Fruit fly (Drosophila melanogaster) whole organism, prepupa: Measurements from ENCODE around the gene CG9733.

Experiments
- CG10631 ChIP-seq: fragments of 200-800 bp; sonication (Bioruptor generic); optimal IDR thresholded peaks from 2 replicates; lab custom pipeline; 2016; ENCODE audit warnings: missing biosample characterization, missing genetic modification characterization
- CG10669 ChIP-seq: fragments of 200-800 bp; sonication (Bioruptor generic); optimal IDR thresholded peaks from 3 replicates; lab custom pipeline; 2018; ENCODE audit warnings: missing biosample characterization, mild to moderate bottlenecking, missing genetic modification characterization, moderate library complexity
- CG11294 ChIP-seq: fragments of 200-800 bp; sonication (Bioruptor generic); IDR thresholded peaks from 2 replicates; pipeline ENCODE4 v1.3.6; 2022; ENCODE audit warnings: missing biosample characterization, missing genetic modification characterization
- CG11902 ChIP-seq: fragments of 200-800 bp; sonication (Bioruptor generic); optimal IDR thresholded peaks from 3 replicates; lab custom pipeline; 2016; ENCODE audit warnings: missing biosample characterization, missing genetic modification characterization
- CG15336 ChIP-seq: fragments of 200-800 bp; sonication (Bioruptor generic); IDR thresholded peaks from 2 replicates; pipeline ENCODE4 v1.3.6; 2022; ENCODE audit warnings: missing biosample characterization, missing genetic modification characterization
- CG16779 ChIP-seq: fragments of 200-800 bp; sonication (Bioruptor generic); optimal IDR thresholded peaks from 3 replicates; lab custom pipeline; 2017; ENCODE audit warnings: missing biosample characterization, mild to moderate bottlenecking, missing genetic modification characterization
- CG31627 ChIP-seq: fragments of 200-800 bp; sonication (Bioruptor generic); optimal IDR thresholded peaks from 3 replicates; lab custom pipeline; 2016; ENCODE audit warnings: missing biosample characterization, missing genetic modification characterization
- CG34406 ChIP-seq: fragments of 200-800 bp; sonication (Bioruptor generic); optimal IDR thresholded peaks from 3 replicates; lab custom pipeline; 2016; ENCODE audit warnings: missing biosample characterization, missing genetic modification characterization
- CG3919 ChIP-seq: fragments of 200-800 bp; sonication (Bioruptor generic); optimal IDR thresholded peaks from 3 replicates; lab custom pipeline; 2016; ENCODE audit warnings: missing biosample characterization, missing genetic modification characterization
- CG4318 ChIP-seq: fragments of 200-800 bp; sonication (Bioruptor generic); optimal IDR thresholded peaks from 3 replicates; lab custom pipeline; 2017; ENCODE audit warnings: missing biosample characterization, mild to moderate bottlenecking, missing genetic modification characterization
- CG6163 ChIP-seq: fragments of 200-800 bp; sonication (Bioruptor generic); IDR thresholded peaks from 3 replicates; pipeline ENCODE4 v1.3.6; 2022; ENCODE audit warnings: missing biosample characterization, missing genetic modification characterization
- CG6276 ChIP-seq: fragments of 200-800 bp; sonication (Bioruptor generic); optimal IDR thresholded peaks from 2 replicates; lab custom pipeline; 2017; ENCODE audit warnings: missing biosample characterization, mild to moderate bottlenecking, missing genetic modification characterization
- CG6792 ChIP-seq: fragments of 200-800 bp; sonication (Bioruptor generic); optimal IDR thresholded peaks from 3 replicates; lab custom pipeline; 2016; ENCODE audit warnings: missing biosample characterization, missing genetic modification characterization
- CG6808 ChIP-seq: fragments of 200-800 bp; sonication (Bioruptor generic); optimal IDR thresholded peaks from 3 replicates; lab custom pipeline; 2017; ENCODE audit warnings: missing biosample characterization, missing genetic modification characterization, mild to moderate bottlenecking, moderate library complexity, missing genetic modification reagents
- CG6854 ChIP-seq: fragments of 200-800 bp; sonication (Bioruptor generic); optimal IDR thresholded peaks from 2 replicates; lab custom pipeline; 2017; ENCODE audit warnings: missing biosample characterization, mild to moderate bottlenecking, missing genetic modification characterization
- CG7368 ChIP-seq: fragments of 200-800 bp; sonication (Bioruptor generic); optimal IDR thresholded peaks from 3 replicates; lab custom pipeline; 2016; ENCODE audit warnings: missing biosample characterization, missing genetic modification characterization
- CG8119 ChIP-seq: fragments of 200-800 bp; sonication (Bioruptor generic); IDR thresholded peaks from 3 replicates; pipeline ENCODE4 v1.3.6; 2022; ENCODE audit warnings: missing biosample characterization, missing genetic modification characterization
- CG8319 ChIP-seq: fragments of 200-800 bp; sonication (Bioruptor generic); optimal IDR thresholded peaks from 3 replicates; lab custom pipeline; 2016; ENCODE audit warnings: missing biosample characterization, missing genetic modification characterization
- CG8632 ChIP-seq: fragments of 200-800 bp; sonication (Bioruptor generic); optimal IDR thresholded peaks from 3 replicates; lab custom pipeline; 2016; ENCODE audit warnings: missing biosample characterization, missing genetic modification characterization
- CG9139 ChIP-seq: fragments of 200-800 bp; sonication (Bioruptor generic); optimal IDR thresholded peaks from 3 replicates; lab custom pipeline; 2017; ENCODE audit warnings: missing biosample characterization, mild to moderate bottlenecking, missing genetic modification characterization
- Eip93F ChIP-seq: fragments of 200-800 bp; sonication (Bioruptor generic); optimal IDR thresholded peaks from 2 replicates; lab custom pipeline; 2016; ENCODE audit warnings: missing biosample characterization, mild to moderate bottlenecking, missing genetic modification characterization
- Ets21C ChIP-seq: fragments of 200-800 bp; sonication (Bioruptor generic); optimal IDR thresholded peaks from 3 replicates; lab custom pipeline; 2016; ENCODE audit warnings: missing biosample characterization, missing genetic modification characterization
- Ets96B ChIP-seq: fragments of 200-800 bp; optimal IDR thresholded peaks from 2 replicates; lab custom pipeline; 2019; ENCODE audit warnings: missing biosample characterization, mild to moderate bottlenecking, missing genetic modification characterization, moderate library complexity
- Gug ChIP-seq: fragments of 200-800 bp; sonication (Bioruptor generic); IDR thresholded peaks from 2 replicates; pipeline ENCODE4 v1.3.6; 2022; ENCODE audit warnings: missing biosample characterization, missing genetic modification characterization
- Hr38 ChIP-seq: sonication (Bioruptor generic); optimal IDR thresholded peaks from 2 replicates; lab custom pipeline; 2016; ENCODE audit warnings: missing biosample characterization, missing genetic modification characterization
- Hr39 ChIP-seq: fragments of 200-800 bp; sonication (Bioruptor generic); optimal IDR thresholded peaks from 2 replicates; lab custom pipeline; 2016; ENCODE audit warnings: missing biosample characterization, missing genetic modification characterization
- Hr4 ChIP-seq: fragments of 200-800 bp; sonication (Bioruptor generic); optimal IDR thresholded peaks from 3 replicates; lab custom pipeline; 2016; ENCODE audit warnings: missing biosample characterization, missing genetic modification characterization
- Lpt ChIP-seq: fragments of 200-800 bp; sonication (Bioruptor generic); optimal IDR thresholded peaks from 3 replicates; lab custom pipeline; 2016; ENCODE audit warnings: missing biosample characterization, missing genetic modification characterization
- Met ChIP-seq: fragments of 200-800 bp; sonication (Bioruptor generic); optimal IDR thresholded peaks from 3 replicates; lab custom pipeline; 2016; ENCODE audit warnings: missing biosample characterization, missing genetic modification characterization
- Smox ChIP-seq: fragments of 200-800 bp; sonication (Bioruptor generic); optimal IDR thresholded peaks from 3 replicates; lab custom pipeline; 2016; ENCODE audit warnings: missing biosample characterization, missing genetic modification characterization
- Sox102F ChIP-seq: fragments of 200-800 bp; sonication (Bioruptor generic); optimal IDR thresholded peaks from 2 replicates; lab custom pipeline; 2016; ENCODE audit warnings: missing biosample characterization, mild to moderate bottlenecking, missing genetic modification characterization
- Sox14 ChIP-seq: fragments of 200-800 bp; sonication (Bioruptor generic); optimal IDR thresholded peaks from 3 replicates; lab custom pipeline; 2016; ENCODE audit warnings: missing biosample characterization, missing genetic modification characterization
- achi ChIP-seq: fragments of 200-800 bp; sonication (Bioruptor generic); optimal IDR thresholded peaks from 3 replicates; lab custom pipeline; 2016; ENCODE audit warnings: missing biosample characterization, missing genetic modification characterization
- acj6 ChIP-seq: fragments of 200-800 bp; sonication (Bioruptor generic); optimal IDR thresholded peaks from 3 replicates; lab custom pipeline; 2016; ENCODE audit warnings: missing biosample characterization, missing genetic modification characterization
- cyc ChIP-seq: fragments of 200-800 bp; sonication (Bioruptor generic); optimal IDR thresholded peaks from 3 replicates; lab custom pipeline; 2016; ENCODE audit warnings: missing biosample characterization, missing genetic modification characterization
- dac ChIP-seq: fragments of 200-800 bp; sonication (Bioruptor generic); optimal IDR thresholded peaks from 2 replicates; lab custom pipeline; 2017; ENCODE audit warnings: missing biosample characterization, mild to moderate bottlenecking, missing genetic modification characterization
- dsx ChIP-seq: fragments of 200-800 bp; optimal IDR thresholded peaks from 3 replicates; lab custom pipeline; 2019; ENCODE audit warnings: missing biosample characterization, mild to moderate bottlenecking, missing genetic modification characterization, moderate library complexity; ENCODE audit not compliant: poor library complexity, severe bottlenecking
- eg ChIP-seq: fragments of 200-800 bp; sonication (Bioruptor generic); IDR thresholded peaks from 3 replicates; pipeline ENCODE4 v1.3.6; 2022; ENCODE audit warnings: missing biosample characterization, missing genetic modification characterization
- esn ChIP-seq: fragments of 200-800 bp; sonication (Bioruptor generic); optimal IDR thresholded peaks from 2 replicates; lab custom pipeline; 2016; ENCODE audit warnings: missing biosample characterization, mild to moderate bottlenecking, missing genetic modification characterization, moderate library complexity
- fd59A ChIP-seq: fragments of 200-800 bp; sonication (Bioruptor generic); optimal IDR thresholded peaks from 2 replicates; lab custom pipeline; 2017; ENCODE audit warnings: missing biosample characterization, mild to moderate bottlenecking, missing genetic modification characterization, missing genetic modification reagents
- fd85E ChIP-seq: fragments of 200-800 bp; sonication (Bioruptor generic); optimal IDR thresholded peaks from 3 replicates; lab custom pipeline; 2016; ENCODE audit warnings: missing biosample characterization, missing genetic modification characterization
- lz ChIP-seq: fragments of 200-800 bp; sonication (Bioruptor generic); optimal IDR thresholded peaks from 3 replicates; lab custom pipeline; 2016; ENCODE audit warnings: missing biosample characterization, missing genetic modification characterization
- net ChIP-seq: fragments of 200-800 bp; sonication (Bioruptor generic); optimal IDR thresholded peaks from 3 replicates; lab custom pipeline; 2016; ENCODE audit warnings: missing biosample characterization, missing genetic modification characterization
- pdm3 ChIP-seq: fragments of 200-800 bp; sonication (Bioruptor generic); optimal IDR thresholded peaks from 3 replicates; lab custom pipeline; 2016; ENCODE audit warnings: missing biosample characterization, missing genetic modification characterization
- spab ChIP-seq: fragments of 200-800 bp; sonication (Bioruptor generic); optimal IDR thresholded peaks from 2 replicates; lab custom pipeline; 2017; ENCODE audit warnings: missing biosample characterization, mild to moderate bottlenecking, missing genetic modification characterization, missing genetic modification reagents
- ss ChIP-seq, 2 experiments: fragments of 200-800 bp; sonication (Bioruptor generic); optimal IDR thresholded peaks; 2 replicates in 1 of 2; 3 replicates in 1 of 2; lab custom pipeline; 2017 to 2018; ENCODE audit warnings: mild to moderate bottlenecking in 2 of 2, missing biosample characterization in 2 of 2, missing genetic modification characterization in 2 of 2, moderate library complexity in 1 of 2
- svp ChIP-seq: fragments of 200-800 bp; sonication (Bioruptor generic); peaks from one replicate; lab custom pipeline; 2016; ENCODE audit warnings: missing biosample characterization, missing genetic modification characterization
- topi ChIP-seq: fragments of 200-800 bp; sonication (Bioruptor generic); optimal IDR thresholded peaks from 3 replicates; lab custom pipeline; 2016; ENCODE audit warnings: missing biosample characterization, missing genetic modification characterization

CG9733 gene

DNA sequence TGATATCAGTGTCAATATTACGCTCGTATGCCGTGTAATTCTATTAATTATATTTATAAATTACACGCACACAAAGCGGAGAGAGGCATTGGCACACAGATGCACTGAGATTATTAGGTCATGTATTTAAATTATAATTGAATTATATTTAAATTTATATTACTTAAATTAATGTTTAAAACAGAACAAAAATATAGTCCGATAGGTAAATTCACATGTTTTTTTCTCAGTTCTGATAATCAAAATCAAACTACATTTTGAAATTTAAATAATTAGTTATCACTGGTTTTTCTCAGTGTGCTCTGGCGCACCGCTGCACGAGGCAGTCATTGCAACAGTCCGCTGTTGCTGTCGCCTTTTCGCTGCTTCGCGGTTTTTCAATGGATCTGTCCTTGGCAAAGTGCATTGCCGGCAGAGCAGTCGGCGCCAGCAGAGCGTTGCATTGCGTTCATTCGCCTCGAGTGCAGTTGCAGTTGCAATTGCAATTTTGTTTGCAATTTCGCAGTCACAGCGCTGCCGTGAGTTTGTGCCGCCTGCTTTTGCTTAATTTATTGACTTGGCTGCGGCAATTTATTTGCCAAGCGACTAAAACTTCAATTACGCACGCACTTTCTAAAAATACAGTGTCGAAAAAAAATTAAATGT lies 47.1 kb upstream of the CG9733 start (continued):
- peak; percentile 95 for TF ChIP-seq CG6808
- TF ChIP-seq achi, result peak; percentile 93
- peak; percentile 94 for TF ChIP-seq Ets96B (tag; lab: Kevin White, UChicago)
- TF ChIP-seq CG7368 (GFP tag; lab: Kevin White, UChicago), result peak; percentile 81
- TF ChIP-seq cyc (GFP tag; lab: Kevin White, UChicago), result peak; percentile 40
- peak; percentile 3 for TF ChIP-seq Hr39
- TF ChIP-seq CG11294, result peak; percentile 92
- peak; percentile 97 for TF ChIP-seq CG15336
- peak; percentile 86 for TF ChIP-seq CG6792 (GFP tag; lab: Kevin White, UChicago)
- TF ChIP-seq acj6 (GFP tag; lab: Kevin White, UChicago), result peak; percentile 88
- TF ChIP-seq Sox102F (GFP tag; lab: Kevin White, UChicago), result peak; percentile 44
- peak; percentile 80 for TF ChIP-seq svp (GFP tag; lab: Kevin White, UChicago)
- TF ChIP-seq CG3919 (GFP tag; lab: Kevin White, UChicago), result peak; percentile 88

DNA sequence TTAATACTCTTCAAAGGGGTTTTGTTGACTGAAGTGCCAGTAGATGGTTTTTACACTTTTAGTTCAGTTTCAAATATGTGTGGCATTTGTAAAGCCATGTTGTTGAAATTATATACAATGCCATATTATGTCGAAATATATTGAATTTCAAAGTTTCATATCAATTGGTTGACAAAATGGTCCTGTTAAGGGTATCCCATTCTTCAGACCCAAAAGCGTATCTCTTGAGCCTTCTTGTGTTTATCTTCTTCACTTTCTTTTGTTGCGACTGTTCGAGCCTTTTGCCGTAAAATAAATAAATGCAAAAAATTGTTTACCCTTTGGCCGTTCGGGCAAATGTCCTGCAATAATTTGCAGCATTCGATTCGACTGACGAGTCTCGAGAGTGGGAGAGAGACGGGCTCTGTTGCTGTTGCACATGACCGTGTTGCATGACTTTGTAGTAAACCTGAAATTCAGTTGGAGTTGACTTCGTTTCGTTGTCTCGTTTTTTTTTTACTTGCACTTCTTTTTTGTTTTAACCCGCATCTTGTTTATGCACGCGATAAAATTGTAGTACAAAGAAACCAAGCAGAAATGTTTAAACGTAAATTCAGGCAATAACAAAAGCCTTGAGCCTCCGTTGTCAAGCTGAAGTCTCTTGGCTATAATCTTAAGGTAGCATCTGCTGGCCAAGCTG lies 42.7 kb upstream of the CG9733 start:
- TF ChIP-seq fd85E (GFP tag; lab: Kevin White, UChicago) (no peak), dsx (GFP tag; lab: Kevin White, UChicago) (peak; percentile 98), eg (GFP tag; lab: Robert Waterston, UW) (no peak; the same call in 2 of the 3 replicates), Lpt (no peak), CG6792 (GFP tag; lab: Kevin White, UChicago) (peak; percentile 26), CG4318 (GFP tag; lab: Kevin White, UChicago) (no peak), achi (no peak), fd59A (GFP tag; lab: Kevin White, UChicago) (no peak), CG11902 (GFP tag; lab: Kevin White, UChicago) (peak; percentile 19), CG34406 (GFP tag; lab: Kevin White, UChicago) (peak; percentile 56), cyc (GFP tag; lab: Kevin White, UChicago) (peak; percentile 56), Ets96B (tag; lab: Kevin White, UChicago) (no peak), Gug (no peak), CG6163 (GFP tag; lab: Robert Waterston, UW) (no peak; the same call in 2 of the 3 replicates), CG10631 (GFP tag; lab: Kevin White, UChicago) (peak; percentile 42), topi (peak; percentile 40), spab (GFP tag; lab: Kevin White, UChicago) (peak; percentile 28), ss (GFP tag; optimal IDR thresholded peaks at IDR 0.05; lab: Kevin White, UChicago) (peak; percentile 75 to 93), lz (peak; percentile 37), CG16779 (tag; lab: Kevin White, UChicago) (no peak), CG11294 (no peak), CG31627 (peak; percentile 53), CG8632 (GFP tag; lab: Kevin White, UChicago) (peak; percentile 23), CG6276 (GFP tag; lab: Kevin White, UChicago) (no peak), Met (GFP tag; lab: Kevin White, UChicago) (peak; percentile 55), CG6854 (GFP tag; lab: Kevin White, UChicago) (no peak), net (GFP tag; lab: Kevin White, UChicago) (no peak), esn (peak; percentile 61), CG10669 (no peak), pdm3 (peak; percentile 51), Sox14 (GFP tag; lab: Kevin White, UChicago) (no peak), Eip93F (GFP tag; lab: Kevin White, UChicago) (no peak), Ets21C (GFP tag; lab: Kevin White, UChicago) (peak; percentile 10), CG8119 (GFP tag; lab: Robert Waterston, UW) (no peak), dac (no peak), Hr4 (GFP tag; lab: Kevin White, UChicago) (no peak), Smox (GFP tag; lab: Kevin White, UChicago) (peak; percentile 42), CG9139 (GFP tag; lab: Kevin White, UChicago) (peak; percentile 60), Hr38 (no peak), acj6 (GFP tag; lab: Kevin White, UChicago) (peak; percentile 48), Sox102F (GFP tag; lab: Kevin White, UChicago) (peak; percentile 14), CG8319 (peak; percentile 22)
